Fruit fly (Drosophila melanogaster) whole organism, embryonic: ENCODE data around the gene IntS10.

Experiments
- Adf1 ChIP-seq: fragments of 200-800 bp; sonication (Bioruptor generic); IDR thresholded peaks from 2 replicates; pipeline ENCODE4 v1.3.6; 2022; ENCODE audit warnings: missing biosample characterization, missing genetic modification characterization
- Aef1 ChIP-seq: fragments of 200-800 bp; sonication (Bioruptor generic); IDR thresholded peaks from 3 replicates; pipeline ENCODE4 v1.3.6; 2022; ENCODE audit warnings: missing biosample characterization, missing genetic modification characterization
- CG10431 ChIP-seq: fragments of 200-800 bp; sonication (Bioruptor generic); optimal IDR thresholded peaks from 3 replicates; lab custom pipeline; 2018; ENCODE audit warnings: missing biosample characterization, mild to moderate bottlenecking, missing genetic modification characterization
- CG10979 ChIP-seq: fragments of 200-800 bp; sonication (Bioruptor generic); optimal IDR thresholded peaks from 2 replicates; lab custom pipeline; 2018; ENCODE audit warnings: missing biosample characterization, mild to moderate bottlenecking, missing genetic modification characterization, moderate library complexity
- CG11093 ChIP-seq: fragments of 200-800 bp; sonication (Bioruptor generic); IDR thresholded peaks from 3 replicates; pipeline ENCODE4 v1.3.6; 2022; ENCODE audit warnings: missing biosample characterization, missing genetic modification characterization
- CG11456 ChIP-seq: fragments of 200-800 bp; sonication (Bioruptor generic); IDR thresholded peaks from 3 replicates; pipeline ENCODE4 v1.3.6; 2022; ENCODE audit warnings: missing biosample characterization, missing genetic modification characterization
- CG12769 ChIP-seq: fragments of 200-800 bp; sonication (Bioruptor generic); optimal IDR thresholded peaks from 2 replicates; lab custom pipeline; 2019; ENCODE audit warnings: missing biosample characterization, mild to moderate bottlenecking, missing genetic modification characterization, moderate library complexity
- CG14667 ChIP-seq: fragments of 200-800 bp; sonication (Bioruptor generic); IDR thresholded peaks from 2 replicates; pipeline ENCODE4 v1.3.6; 2022; ENCODE audit warnings: missing biosample characterization, missing genetic modification characterization
- CG18262 ChIP-seq: fragments of 200-800 bp; optimal IDR thresholded peaks from 3 replicates; lab custom pipeline; 2019; ENCODE audit warnings: missing biosample characterization, mild to moderate bottlenecking, missing genetic modification characterization, moderate library complexity
- CG18619 ChIP-seq: fragments of 200-800 bp; sonication (Bioruptor generic); optimal IDR thresholded peaks from 3 replicates; lab custom pipeline; 2017; ENCODE audit warnings: missing biosample characterization, mild to moderate bottlenecking, missing genetic modification characterization
- CG33213 ChIP-seq: fragments of 200-800 bp; sonication (Bioruptor generic); optimal IDR thresholded peaks from 3 replicates; lab custom pipeline; 2016; ENCODE audit warnings: missing biosample characterization, missing genetic modification characterization
- CG3726 ChIP-seq: fragments of 200-800 bp; sonication (Bioruptor generic); IDR thresholded peaks from 3 replicates; pipeline ENCODE4, ENCODE4 v1.3.6; 2022; ENCODE audit warnings: missing biosample characterization, missing genetic modification characterization
- CG3995 ChIP-seq: fragments of 200-800 bp; sonication (Bioruptor generic); optimal IDR thresholded peaks from 3 replicates; lab custom pipeline; 2016; ENCODE audit warnings: missing biosample characterization, missing genetic modification characterization
- CG4424 ChIP-seq: fragments of 200-800 bp; sonication (Bioruptor generic); optimal IDR thresholded peaks from 3 replicates; lab custom pipeline; 2016; ENCODE audit warnings: missing biosample characterization, missing genetic modification characterization
- CG5180 ChIP-seq: fragments of 200-800 bp; sonication (Bioruptor generic); optimal IDR thresholded peaks from 3 replicates; lab custom pipeline; 2017; ENCODE audit warnings: missing biosample characterization, missing genetic modification characterization, mild to moderate bottlenecking, moderate library complexity, missing genetic modification reagents
- CG6683 ChIP-seq: fragments of 200-800 bp; sonication (Bioruptor generic); optimal IDR thresholded peaks from 2 replicates; lab custom pipeline; 2017; ENCODE audit warnings: missing biosample characterization, mild to moderate bottlenecking, missing genetic modification characterization, missing genetic modification reagents
- CG8089 ChIP-seq: fragments of 200-800 bp; sonication (Bioruptor generic); optimal IDR thresholded peaks from 3 replicates; lab custom pipeline; 2016; ENCODE audit warnings: missing biosample characterization, missing genetic modification characterization
- CG8359 ChIP-seq: fragments of 200-800 bp; sonication (Bioruptor generic); optimal IDR thresholded peaks from 2 replicates; lab custom pipeline; 2017; ENCODE audit warnings: missing biosample characterization, mild to moderate bottlenecking, missing genetic modification characterization, borderline replicate concordance
- CG9609 ChIP-seq: fragments of 200-800 bp; sonication (Bioruptor generic); optimal IDR thresholded peaks from 3 replicates; lab custom pipeline; 2016; ENCODE audit warnings: missing biosample characterization, missing genetic modification characterization
- D19A ChIP-seq: fragments of 200-800 bp; optimal IDR thresholded peaks from 3 replicates; lab custom pipeline; 2019; ENCODE audit warnings: missing biosample characterization, mild to moderate bottlenecking, missing genetic modification characterization, moderate library complexity
- E2f1 ChIP-seq: fragments of 200-800 bp; sonication (Bioruptor generic); IDR thresholded peaks from 2 replicates; pipeline ENCODE4 v1.3.6; 2022; ENCODE audit warnings: missing biosample characterization, missing genetic modification characterization
- ERR ChIP-seq: fragments of 200-800 bp; sonication (Bioruptor generic); optimal IDR thresholded peaks from 2 replicates; lab custom pipeline; 2016; ENCODE audit warnings: missing biosample characterization, missing genetic modification characterization
- Eip74EF ChIP-seq, 2 experiments: fragments of 200-800 bp in 1 of 2; fragments of >200 bp in 1 of 2; sonication (Bioruptor generic) in 1 of 2; optimal IDR thresholded peaks; 2 replicates each; lab custom pipeline; 2017 to 2019; ENCODE audit warnings: missing biosample characterization in 2 of 2, missing genetic modification characterization in 2 of 2, mild to moderate bottlenecking in 1 of 2, moderate library complexity in 1 of 2
- Elba2 ChIP-seq: fragments of 200-800 bp; sonication (Bioruptor generic); optimal IDR thresholded peaks from 3 replicates; lab custom pipeline; 2016; ENCODE audit warnings: missing biosample characterization, missing genetic modification characterization
- Ets65A ChIP-seq: fragments of 200-800 bp; sonication (Bioruptor generic); peaks from one replicate; lab custom pipeline; 2016; ENCODE audit warnings: missing biosample characterization, missing genetic modification characterization
- Nf-YC ChIP-seq: fragments of 200-800 bp; optimal IDR thresholded peaks from 3 replicates; lab custom pipeline; 2019; ENCODE audit warnings: missing biosample characterization, mild to moderate bottlenecking, missing genetic modification characterization, moderate library complexity
- Scr ChIP-seq: fragments of 200-800 bp; sonication (Bioruptor generic); IDR thresholded peaks from 2 replicates; pipeline ENCODE4 v1.3.6; 2022; ENCODE audit warnings: missing biosample characterization, missing genetic modification characterization; ENCODE audit not compliant: partially characterized antibody
- Sin3A ChIP-seq: fragments of >200 bp; optimal IDR thresholded peaks from 2 replicates; lab custom pipeline; 2018
- Sox102F ChIP-seq: fragments of 200-800 bp; sonication (Bioruptor generic); optimal IDR thresholded peaks from 2 replicates; lab custom pipeline; 2018; ENCODE audit warnings: missing biosample characterization, mild to moderate bottlenecking, missing genetic modification characterization, moderate library complexity
- ap ChIP-seq: fragments of 200-800 bp; sonication (Bioruptor generic); IDR thresholded peaks from 2 replicates; pipeline ENCODE4 v1.3.6; 2022; ENCODE audit warnings: missing biosample characterization, missing genetic modification characterization
- ato ChIP-seq: fragments of 200-800 bp; sonication (Bioruptor generic); IDR thresholded peaks from 2 replicates; pipeline ENCODE4 v1.3.6; 2022; ENCODE audit warnings: missing biosample characterization, missing genetic modification characterization; ENCODE audit not compliant: partially characterized antibody
- dan ChIP-seq: fragments of 200-800 bp; sonication (Bioruptor generic); IDR thresholded peaks from 2 replicates; pipeline ENCODE4 v1.3.6; 2022; ENCODE audit warnings: missing biosample characterization, missing genetic modification characterization
- dimm ChIP-seq: fragments of 200-800 bp; sonication (Bioruptor generic); IDR thresholded peaks from 2 replicates; pipeline ENCODE4 v1.3.6; 2022; ENCODE audit warnings: missing biosample characterization, missing genetic modification characterization
- en ChIP-seq: fragments of 200-800 bp; sonication (Bioruptor generic); optimal IDR thresholded peaks from 2 replicates; lab custom pipeline; 2016; ENCODE audit warnings: missing biosample characterization, missing genetic modification characterization
- ewg ChIP-seq: fragments of 200-800 bp; sonication (Bioruptor generic); optimal IDR thresholded peaks from 3 replicates; lab custom pipeline; 2017; ENCODE audit warnings: mild to moderate bottlenecking, missing biosample characterization, missing genetic modification reagents, missing genetic modification characterization
- fd96Cb ChIP-seq: fragments of 200-800 bp; sonication (Bioruptor generic); optimal IDR thresholded peaks from 2 replicates; lab custom pipeline; 2018; ENCODE audit warnings: missing biosample characterization, mild to moderate bottlenecking, missing genetic modification characterization, moderate library complexity
- grau ChIP-seq: fragments of 200-800 bp; optimal IDR thresholded peaks from 3 replicates; lab custom pipeline; 2019; ENCODE audit warnings: missing biosample characterization, mild to moderate bottlenecking, missing genetic modification characterization, moderate library complexity
- gsb-n ChIP-seq: fragments of 200-800 bp; sonication (Bioruptor generic); optimal IDR thresholded peaks from 3 replicates; lab custom pipeline; 2018; ENCODE audit warnings: missing biosample characterization, mild to moderate bottlenecking, missing genetic modification characterization
- kay ChIP-seq: fragments of 200-800 bp; sonication (Bioruptor generic); optimal IDR thresholded peaks from 2 replicates; lab custom pipeline; 2016; ENCODE audit warnings: missing biosample characterization, missing genetic modification characterization
- klu ChIP-seq: fragments of 200-800 bp; sonication (Bioruptor generic); IDR thresholded peaks from 2 replicates; pipeline ENCODE4 v1.3.6; 2022; ENCODE audit warnings: missing biosample characterization, missing genetic modification characterization
- kni ChIP-seq: fragments of 200-800 bp; sonication (Bioruptor generic); optimal IDR thresholded peaks from 3 replicates; lab custom pipeline; 2017; ENCODE audit warnings: mild to moderate bottlenecking, missing biosample characterization, missing genetic modification reagents, missing genetic modification characterization
- lmd ChIP-seq: fragments of 200-800 bp; sonication (Bioruptor generic); IDR thresholded peaks from 2 replicates; pipeline ENCODE4 v1.3.6; 2022; ENCODE audit warnings: missing biosample characterization, missing genetic modification characterization
- onecut ChIP-seq: fragments of 200-800 bp; sonication (Bioruptor generic); IDR thresholded peaks from 2 replicates; pipeline ENCODE4 v1.3.6; 2022; ENCODE audit warnings: missing biosample characterization, missing genetic modification characterization
- pb ChIP-seq: fragments of 200-800 bp; sonication (Bioruptor generic); optimal IDR thresholded peaks from 3 replicates; lab custom pipeline; 2016; ENCODE audit warnings: missing biosample characterization, missing genetic modification characterization
- prd ChIP-seq, 3 experiments: fragments of >200 bp in 2 of 3; fragments of 200-800 bp in 1 of 3; sonication (Bioruptor generic) in 1 of 3; optimal IDR thresholded peaks in 2 of 3; IDR thresholded peaks in 1 of 3; 2 replicates in 2 of 3; 3 replicates in 1 of 3; pipeline versions ENCODE4 v1.3.6 to Lab custom; 2017 to 2022; ENCODE audit warnings: missing biosample characterization in 1 of 3, missing genetic modification characterization in 1 of 3
- repo ChIP-seq: fragments of 200-800 bp; sonication (Bioruptor generic); optimal IDR thresholded peaks from 2 replicates; lab custom pipeline; 2016; ENCODE audit warnings: missing biosample characterization, missing genetic modification characterization
- sens-2 ChIP-seq: fragments of 200-800 bp; sonication (Bioruptor generic); IDR thresholded peaks from 2 replicates; pipeline ENCODE4 v1.3.6; 2022; ENCODE audit warnings: missing biosample characterization, missing genetic modification characterization
- ttk ChIP-seq: fragments of 200-800 bp; sonication (Bioruptor generic); IDR thresholded peaks from 2 replicates; pipeline ENCODE4 v2.1.2; 2022; ENCODE audit warnings: missing biosample characterization, missing genetic modification characterization
- unpg ChIP-seq: fragments of 200-800 bp; sonication (Bioruptor generic); optimal IDR thresholded peaks from 3 replicates; lab custom pipeline; 2018; ENCODE audit warnings: missing biosample characterization, mild to moderate bottlenecking, missing genetic modification characterization, moderate library complexity
- wek ChIP-seq: fragments of 200-800 bp; sonication (Bioruptor generic); optimal IDR thresholded peaks from 3 replicates; lab custom pipeline; 2018; ENCODE audit warnings: missing biosample characterization, mild to moderate bottlenecking, missing genetic modification characterization, moderate library complexity
- zfh2 ChIP-seq: fragments of 200-800 bp; sonication (Bioruptor generic); optimal IDR thresholded peaks from 2 replicates; lab custom pipeline; 2016; ENCODE audit warnings: missing biosample characterization, missing genetic modification characterization

IntS10 gene

DNA sequence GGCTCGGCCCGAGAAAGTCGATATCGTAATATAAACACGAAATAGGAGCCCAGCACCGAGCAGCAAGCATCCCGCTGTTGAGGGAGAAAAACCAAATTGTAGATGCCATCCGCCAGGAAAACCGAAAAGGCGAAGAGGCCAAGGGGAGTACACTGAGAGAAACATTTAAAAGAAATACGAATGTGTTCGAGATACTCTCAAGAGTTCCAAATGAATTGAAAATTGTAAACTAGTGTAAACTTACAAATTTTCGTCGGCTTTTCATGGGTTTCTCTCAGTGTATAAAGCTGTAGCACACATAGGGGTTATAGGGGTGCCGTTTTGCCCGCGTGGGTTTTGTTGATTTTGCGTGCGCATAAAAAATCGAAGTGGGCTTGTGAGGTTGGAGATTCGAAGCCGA lies 3.8 kb upstream of the IntS10 start (continued):
- TF ChIP-seq CG33213 (GFP tag; lab: Kevin White, UChicago) (peak; percentile 12), pb (GFP tag; lab: Kevin White, UChicago) (peak; percentile 56), E2f1 (GFP tag; lab: Robert Waterston, UW) (peak; percentile 73), Adf1 (GFP tag; lab: Robert Waterston, UW) (peak; percentile 59; the same call in 1 of the 2 replicates), CG12769 (peak; percentile 92), CG14667 (GFP tag; lab: Robert Waterston, UW) (peak; percentile 61), CG8089 (peak; percentile 13), Scr (GFP tag; lab: Robert Waterston, UW) (no peak), en (no peak), Eip74EF (GFP tag; optimal IDR thresholded peaks at IDR 0.05; lab: Kevin White, UChicago) (no peak), CG9609 (GFP tag; lab: Kevin White, UChicago) (peak; percentile 75), Aef1 (GFP tag; lab: Robert Waterston, UW) (peak; percentile 83), kni (GFP tag; lab: Kevin White, UChicago) (no peak), Sox102F (GFP tag; lab: Kevin White, UChicago) (peak; percentile 74), kay (no peak), onecut (GFP tag; lab: Robert Waterston, UW) (peak; percentile 84), Ets65A (GFP tag; lab: Kevin White, UChicago) (peak; percentile 94), Elba2 (GFP tag; lab: Kevin White, UChicago) (no peak), ERR (peak; percentile 86), CG3995 (GFP tag; lab: Kevin White, UChicago) (no peak), CG8359 (GFP tag; lab: Kevin White, UChicago) (no peak), CG10979 (tag; lab: Kevin White, UChicago) (peak; percentile 22), CG6683 (GFP tag; lab: Kevin White, UChicago) (peak; percentile 40), unpg (peak; percentile 61), sens-2 (GFP tag; lab: Robert Waterston, UW) (peak; percentile 58; the same call in 1 of the 2 replicates), zfh2 (GFP tag; lab: Kevin White, UChicago) (peak; percentile 65), dan (GFP tag; lab: Robert Waterston, UW) (no peak), CG4424 (peak; percentile 58), ato (no peak), wek (GFP tag; lab: Kevin White, UChicago) (peak; percentile 22), CG10431 (GFP tag; lab: Kevin White, UChicago) (no peak), ewg (GFP tag; lab: Kevin White, UChicago) (peak; percentile 48), prd (optimal IDR thresholded peaks at IDR 0.05; lab: Kevin White, UChicago) (no peak), prd (GFP tag; IDR thresholded peaks at IDR 0.05; lab: Robert Waterston, UW) (peak; percentile 86), ap (GFP tag; lab: Robert Waterston, UW) (0 out of 2 replicates have a peak, but pooled peaks have one; percentile 41), gsb-n (tag; lab: Kevin White, UChicago) (no peak), grau (tag; lab: Kevin White, UChicago) (peak; percentile 81), CG11093 (no peak), repo (peak; percentile 32), CG18619 (GFP tag; lab: Kevin White, UChicago) (peak; percentile 77), CG5180 (peak; percentile 11), dimm (0 out of 2 replicates have a peak, but pooled peaks have one; percentile 53), Nf-YC (tag; lab: Kevin White, UChicago) (peak; percentile 63), Sin3A (no peak), D19A (tag; lab: Kevin White, UChicago) (peak; percentile 18), CG11456 (GFP tag; lab: Robert Waterston, UW) (peak; percentile 89), lmd (GFP tag; lab: Robert Waterston, UW) (peak; percentile 81), CG3726 (GFP tag; lab: Robert Waterston, UW) (no peak), fd96Cb (tag; lab: Kevin White, UChicago) (peak; percentile 36), CG18262 (tag; lab: Kevin White, UChicago) (peak; percentile 48), ttk (GFP tag; lab: Robert Waterston, UW) (peak; percentile 57), klu (peak; percentile 66)
